Worm (Caenorhabditis elegans) whole organism, midembryonic: Measurements from ENCODE around the gene C14B1.3.

ENCODE experiments used
- klf-2 ChIP-seq: fragments of 200-800 bp; sonication (Bioruptor generic); conservative IDR thresholded peaks from 2 replicates; pipeline ENCODE4 v1.3.6; 2022; ENCODE audit warnings: missing genetic modification reagents, missing genetic modification characterization, missing compliant biosample characterization
- tab-1 ChIP-seq: fragments of 200-800 bp; sonication (Bioruptor generic); IDR thresholded peaks from 2 replicates; pipeline ENCODE4 v1.3.6; 2022; ENCODE audit warnings: missing genetic modification characterization, missing compliant biosample characterization
- ztf-29 ChIP-seq: fragments of 200-800 bp; sonication (Bioruptor generic); IDR thresholded peaks from 2 replicates; pipeline ENCODE4 v1.3.6; 2022; ENCODE audit warnings: missing genetic modification reagents, missing genetic modification characterization, missing compliant biosample characterization

- no peak for TF ChIP-seq ztf-29
- TF ChIP-seq klf-2 (GFP tag; lab: Robert Waterston, UW), result no peak
- TF ChIP-seq tab-1 (GFP tag; lab: Robert Waterston, UW), result no peak
These were observed 3.2 kb downstream of the C14B1.3 start, which contains the start of gene dph-1 for ce11 chrIII:3706586-3706985.
